Worm (Caenorhabditis elegans): ENCODE measurements around the gene zfp-2.

DNA sequence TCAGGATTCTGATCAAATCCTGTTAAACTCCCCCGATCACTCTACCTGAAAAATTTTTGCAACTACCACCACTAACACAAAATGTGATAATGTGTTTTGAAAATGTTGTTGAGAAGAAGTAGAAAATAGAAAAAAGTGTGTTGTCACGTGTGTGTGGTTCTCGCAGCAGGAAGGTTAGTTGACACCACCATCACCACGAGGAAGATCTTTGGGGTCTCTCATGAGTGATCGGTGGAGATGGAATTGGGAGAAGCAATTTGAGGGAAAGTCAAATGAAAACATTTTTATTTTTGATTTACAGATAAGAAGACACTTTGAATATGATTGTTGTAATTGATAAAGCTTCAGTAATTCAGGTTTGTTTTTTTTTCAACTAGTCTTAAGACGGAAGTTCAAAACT, 44.2 kb downstream of the zfp-2 start:
- TF ChIP-seq snu-23 (GFP tag; optimal IDR thresholded peaks at IDR 0.05) (peak; percentile 84), rnt-1 (tag; optimal IDR thresholded peaks at IDR 0.05) (peak; percentile 77), ceh-82 (tag; optimal IDR thresholded peaks at IDR 0.05) (no peak), ama-1 (optimal IDR thresholded peaks at IDR 0.05) (peak; percentile 68), ceh-90 (tag; optimal IDR thresholded peaks at IDR 0.05) (no peak), efl-1 (optimal IDR thresholded peaks at IDR 0.05) (no peak), efl-1 (GFP tag; optimal IDR thresholded peaks at IDR 0.05 in 1 of 2) (peak in 1 of 2 experiments; percentile 90)

Measured in whole organism, L1 larva.